Worm (Caenorhabditis elegans) whole organism, young adult: ENCODE results near the gene C01G6.2.

Experiments
- T07F8.4 ChIP-seq: sonication (generic microtip); optimal IDR thresholded peaks from 2 replicates; lab custom pipeline; 2016; ENCODE audit warnings: mild to moderate bottlenecking, missing genetic modification characterization, moderate library complexity, missing compliant biosample characterization
- dpl-1 ChIP-seq: fragments of 150-350 bp; optimal IDR thresholded peaks from 2 replicates; lab custom pipeline; 2014; ENCODE audit warnings: missing biosample characterization, missing genetic modification reagents, missing genetic modification characterization
- hmg-20 ChIP-seq: fragments of 200-800 bp; sonication (Bioruptor generic); IDR thresholded peaks from 2 replicates; pipeline ENCODE4 v1.3.6; 2022; ENCODE audit warnings: missing genetic modification reagents, missing genetic modification characterization, missing compliant biosample characterization
- nfya-2 ChIP-seq: fragments of 200-800 bp; sonication (Bioruptor generic); IDR thresholded peaks from 2 replicates; pipeline ENCODE4 v1.3.6; 2022; ENCODE audit warnings: missing genetic modification reagents, missing genetic modification characterization, missing compliant biosample characterization

ce11 chrII:9305575-9305974 is 38.7 kb downstream of the C01G6.2 start:
- TF ChIP-seq hmg-20 (GFP tag; lab: Robert Waterston, UW), result no peak
- no peak for TF ChIP-seq dpl-1 (GFP tag; lab: Kevin White, UChicago)
- no peak for TF ChIP-seq nfya-2
- TF ChIP-seq T07F8.4 (tag; lab: Kevin White, UChicago), result no peak
